Worm (Caenorhabditis elegans): ENCODE data around the gene nhr-65.
A peak's percentile ranks its signal among the peaks of the same experiment; 100 is the strongest.

Gene nhr-65

DNA sequence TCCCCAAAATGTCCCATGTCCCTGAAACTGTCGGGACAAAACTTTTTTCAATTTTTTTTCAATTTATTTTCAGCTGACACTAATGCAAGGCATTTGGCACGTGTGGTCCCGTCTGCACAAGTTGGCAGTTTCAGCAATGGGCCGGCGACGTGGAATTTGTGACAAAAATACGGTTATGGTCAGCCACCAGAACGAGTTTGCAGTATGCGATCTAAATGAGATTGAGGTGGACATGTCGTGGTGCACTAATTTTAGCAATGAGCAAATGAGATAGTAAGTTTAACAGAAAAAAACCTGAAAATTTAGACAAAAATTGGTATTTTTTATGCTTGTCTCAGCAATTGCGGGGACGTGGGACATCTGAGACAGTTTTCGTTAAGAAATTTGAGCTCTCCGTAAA lies 3.4 kb downstream of the nhr-65 start:
- no peak for TF ChIP-seq dao-5 (tag; optimal IDR thresholded peaks at IDR 0.05)
- TF ChIP-seq him-1 (tag; optimal IDR thresholded peaks at IDR 0.05): no peak
- TF ChIP-seq W03F9.2 (tag; optimal IDR thresholded peaks at IDR 0.05): no peak

DNA sequence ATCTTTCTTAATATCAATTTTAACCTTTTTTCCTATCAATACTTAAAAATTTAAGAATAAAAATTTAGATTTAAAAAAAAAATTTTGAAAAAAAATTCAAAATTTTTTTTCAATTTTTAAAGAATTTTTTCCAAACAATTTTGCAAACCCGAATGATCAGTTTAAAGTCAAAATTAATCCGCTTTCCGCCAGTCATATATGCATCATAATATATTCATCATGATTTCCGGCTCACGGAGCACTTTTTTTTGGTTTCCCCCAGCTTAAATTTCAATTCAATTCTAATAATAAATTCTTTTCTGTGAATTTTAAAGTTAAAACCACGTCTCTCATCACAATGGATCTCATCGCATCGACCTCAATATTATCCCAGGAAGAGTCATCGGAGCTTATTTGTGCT lies 7.4 kb downstream of the nhr-65 start, which contains the start of gene nhr-230:
nhr-230 (plus strand) TSS at position 301 of the 400 bp plus-strand sequence.
- TF ChIP-seq him-1 (tag; optimal IDR thresholded peaks at IDR 0.05) (no peak), dao-5 (tag; optimal IDR thresholded peaks at IDR 0.05) (no peak), W03F9.2 (tag; optimal IDR thresholded peaks at IDR 0.05) (no peak)

DNA sequence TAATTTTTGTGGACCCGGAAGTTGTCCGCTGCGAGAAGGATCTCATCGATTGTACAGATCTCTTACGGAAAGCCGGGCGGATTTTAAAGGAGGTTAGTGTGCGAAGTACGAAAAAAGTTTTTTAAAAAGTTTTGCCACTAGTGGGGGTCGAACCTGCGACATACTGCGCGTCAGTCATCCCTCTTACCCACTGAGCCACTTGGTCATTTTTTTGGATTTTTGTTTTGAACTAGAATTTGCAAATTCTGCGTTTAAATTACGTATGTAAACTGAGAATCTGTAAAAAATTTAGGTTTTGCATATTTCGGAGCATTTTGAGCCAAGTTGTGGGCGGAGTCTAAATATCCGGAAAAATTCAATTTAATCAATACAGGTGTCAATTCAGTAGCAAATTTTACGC lies 9.5 kb downstream of the nhr-65 start:
- TF ChIP-seq W03F9.2 (tag; optimal IDR thresholded peaks at IDR 0.05) (no peak), dao-5 (tag; optimal IDR thresholded peaks at IDR 0.05) (no peak), him-1 (tag; optimal IDR thresholded peaks at IDR 0.05) (no peak)

DNA sequence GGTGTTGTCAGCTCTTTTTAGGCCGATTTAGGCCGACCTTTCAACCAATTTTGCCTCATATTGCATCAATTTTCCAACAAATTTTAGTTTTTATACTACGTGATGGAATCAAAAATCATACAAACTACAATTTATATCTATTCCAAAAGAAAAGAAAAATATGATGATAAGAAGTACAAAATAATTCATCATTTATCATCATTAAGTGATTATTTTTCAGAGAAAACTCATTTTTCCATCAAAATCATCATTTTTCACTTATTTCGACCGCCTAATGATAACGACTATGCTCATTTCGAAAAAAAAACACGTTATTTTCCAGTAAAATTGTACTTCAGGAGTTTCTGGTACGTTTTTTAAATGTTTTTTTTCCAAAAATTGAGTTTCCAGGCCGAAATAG lies 15.7 kb downstream of the nhr-65 start:
- no peak for TF ChIP-seq dao-5 (tag; optimal IDR thresholded peaks at IDR 0.05)
- no peak for TF ChIP-seq him-1 (tag; optimal IDR thresholded peaks at IDR 0.05)
- TF ChIP-seq W03F9.2 (tag; optimal IDR thresholded peaks at IDR 0.05): no peak

ce11 chrV:18859121-18859520 lies 20.0 kb downstream of the nhr-65 start, which contains the start of gene wars-1:
TSS of gene wars-1 (minus strand) at chrV:18859221.
- TF ChIP-seq W03F9.2 (tag; optimal IDR thresholded peaks at IDR 0.05) (no peak), dao-5 (tag; optimal IDR thresholded peaks at IDR 0.05) (no peak), him-1 (tag; optimal IDR thresholded peaks at IDR 0.05) (no peak)

DNA sequence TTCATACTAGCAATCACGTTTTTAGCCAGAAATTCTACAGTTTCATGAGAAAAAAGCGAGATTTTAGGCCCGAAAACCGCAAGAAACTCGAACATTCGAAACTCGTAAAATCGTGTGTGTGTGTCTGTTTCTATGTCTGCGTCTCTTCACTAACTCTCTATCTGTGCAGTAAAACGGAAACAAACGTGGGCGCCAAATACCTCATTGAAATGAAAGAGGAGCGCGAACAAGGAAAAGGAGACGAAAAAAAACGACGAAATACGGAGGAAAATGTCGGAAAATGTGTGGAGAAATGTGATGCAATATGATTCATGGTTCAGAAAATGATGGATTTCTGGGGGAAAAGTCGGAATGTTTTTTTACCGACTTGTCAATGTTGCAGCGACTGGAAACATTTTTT lies 29.4 kb downstream of the nhr-65 start:
- TF ChIP-seq him-1 (tag; optimal IDR thresholded peaks at IDR 0.05) (no peak), dao-5 (tag; optimal IDR thresholded peaks at IDR 0.05) (no peak), W03F9.2 (tag; optimal IDR thresholded peaks at IDR 0.05) (no peak)

- TF ChIP-seq dao-5 (tag; optimal IDR thresholded peaks at IDR 0.05) (no peak), him-1 (tag; optimal IDR thresholded peaks at IDR 0.05) (no peak)
Measured at ce11 chrV:18870955-18871354, 31.9 kb downstream of the nhr-65 start.

DNA sequence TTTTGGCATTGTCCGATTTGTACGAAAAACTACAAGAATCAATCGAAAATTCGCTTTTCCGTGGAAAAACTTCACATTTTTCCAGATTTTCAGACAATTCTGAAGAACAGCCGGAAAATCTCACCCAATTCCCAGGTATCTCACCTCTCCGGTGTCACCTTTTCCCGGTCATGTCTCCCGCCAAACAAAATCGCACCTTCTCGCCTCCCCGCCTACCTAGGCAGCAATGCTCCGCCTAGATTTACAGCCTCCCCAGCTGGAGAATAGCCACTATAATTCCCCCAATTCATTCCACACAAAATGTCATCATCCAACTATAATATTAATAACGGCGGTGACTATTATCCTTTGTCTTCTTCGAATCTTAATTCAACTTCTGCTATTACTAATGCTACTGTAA lies 34.7 kb downstream of the nhr-65 start, which contains the start of gene ceh-51:
ceh-51 (plus strand) TSS at position 301 of the 400 bp plus-strand sequence.
- TF ChIP-seq W03F9.2 (tag; optimal IDR thresholded peaks at IDR 0.05) (no peak), him-1 (tag; optimal IDR thresholded peaks at IDR 0.05) (no peak), dao-5 (tag; optimal IDR thresholded peaks at IDR 0.05) (no peak)

DNA sequence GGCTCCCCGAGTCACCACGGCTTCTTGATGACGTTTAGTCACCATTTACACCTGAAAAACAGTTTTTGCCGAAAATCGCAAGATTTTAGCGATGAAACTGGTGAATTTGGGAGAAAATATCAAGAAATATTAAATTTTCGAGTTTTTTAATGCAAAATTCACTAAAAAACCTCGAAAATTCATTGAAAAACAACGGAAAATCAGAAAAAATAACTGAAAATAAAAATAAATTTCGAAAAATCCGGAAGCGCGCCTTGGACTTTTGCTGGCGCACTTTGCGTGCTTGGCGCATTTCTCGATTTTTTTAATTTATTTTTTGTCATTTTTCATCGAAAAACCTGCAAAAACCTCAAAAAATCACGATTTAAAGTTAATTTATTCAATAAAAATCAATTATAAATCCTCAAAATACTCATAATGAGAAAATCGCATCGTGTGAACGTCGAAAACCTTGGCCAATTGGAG lies 55.9 kb downstream of the nhr-65 start, which contains the start of gene emb-4:
emb-4 (minus strand) TSS at position 51 of the 465 bp plus-strand sequence.
- no peak for TF ChIP-seq him-1 (tag; optimal IDR thresholded peaks at IDR 0.05)
- TF ChIP-seq W03F9.2 (tag; optimal IDR thresholded peaks at IDR 0.05): peak; percentile 55
